Fruit fly (Drosophila melanogaster) whole organism, embryonic: ENCODE measurements around the gene ATPsynO.

Source experiments
- Aef1 ChIP-seq: fragments of 200-800 bp; sonication (Bioruptor generic); IDR thresholded peaks from 3 replicates; pipeline ENCODE4 v1.3.6; 2022; ENCODE audit warnings: missing biosample characterization, missing genetic modification characterization
- CG10431 ChIP-seq: fragments of 200-800 bp; sonication (Bioruptor generic); optimal IDR thresholded peaks from 3 replicates; lab custom pipeline; 2018; ENCODE audit warnings: missing biosample characterization, mild to moderate bottlenecking, missing genetic modification characterization
- CG12104 ChIP-seq: fragments of 200-800 bp; sonication (Bioruptor generic); optimal IDR thresholded peaks from 3 replicates; lab custom pipeline; 2016; ENCODE audit warnings: missing biosample characterization, missing genetic modification characterization
- CG15011 ChIP-seq: fragments of 200-800 bp; sonication (Bioruptor generic); optimal IDR thresholded peaks from 3 replicates; lab custom pipeline; 2018; ENCODE audit warnings: missing biosample characterization, mild to moderate bottlenecking, missing genetic modification characterization
- CG15479 ChIP-seq: fragments of 200-800 bp; sonication (Bioruptor generic); optimal IDR thresholded peaks from 3 replicates; lab custom pipeline; 2019; ENCODE audit warnings: missing biosample characterization, mild to moderate bottlenecking, missing genetic modification characterization, moderate library complexity
- CG16779 ChIP-seq: fragments of 200-800 bp; sonication (Bioruptor generic); IDR thresholded peaks from 2 replicates; pipeline ENCODE4 v1.3.6; 2022; ENCODE audit warnings: missing biosample characterization, missing genetic modification characterization
- CG17359 ChIP-seq: fragments of 200-800 bp; sonication (Bioruptor generic); optimal IDR thresholded peaks from 3 replicates; lab custom pipeline; 2018; ENCODE audit warnings: missing biosample characterization, mild to moderate bottlenecking, missing genetic modification characterization, moderate library complexity
- CG17912 ChIP-seq: fragments of 200-800 bp; sonication (Bioruptor generic); optimal IDR thresholded peaks from 2 replicates; lab custom pipeline; 2018; ENCODE audit warnings: missing biosample characterization, mild to moderate bottlenecking, missing genetic modification characterization
- CG2120 ChIP-seq: fragments of 200-800 bp; sonication (Bioruptor generic); optimal IDR thresholded peaks from 3 replicates; lab custom pipeline; 2016; ENCODE audit warnings: missing biosample characterization, missing genetic modification characterization
- CG30431 ChIP-seq: fragments of 200-800 bp; sonication (Bioruptor generic); optimal IDR thresholded peaks from 2 replicates; lab custom pipeline; 2017; ENCODE audit warnings: missing biosample characterization, missing genetic modification characterization
- CG3847 ChIP-seq: fragments of 200-800 bp; sonication (Bioruptor generic); IDR thresholded peaks from 2 replicates; pipeline ENCODE4 v1.3.6; 2022; ENCODE audit warnings: missing biosample characterization, missing genetic modification characterization
- CG42726 ChIP-seq: fragments of 200-800 bp; sonication (Bioruptor generic); IDR thresholded peaks from 2 replicates; pipeline ENCODE4 v1.3.6; 2022; ENCODE audit warnings: missing biosample characterization, missing genetic modification characterization; ENCODE audit not compliant: partially characterized antibody
- CG4328 ChIP-seq: fragments of 200-800 bp; sonication (Bioruptor generic); optimal IDR thresholded peaks from 3 replicates; lab custom pipeline; 2017; ENCODE audit warnings: missing biosample characterization, missing genetic modification reagents, missing genetic modification characterization
- CG6654 ChIP-seq: fragments of 200-800 bp; sonication (Bioruptor generic); optimal IDR thresholded peaks from 2 replicates; lab custom pipeline; 2017; ENCODE audit warnings: missing biosample characterization, mild to moderate bottlenecking, missing genetic modification characterization
- CG6683 ChIP-seq: fragments of 200-800 bp; sonication (Bioruptor generic); optimal IDR thresholded peaks from 2 replicates; lab custom pipeline; 2017; ENCODE audit warnings: missing biosample characterization, mild to moderate bottlenecking, missing genetic modification characterization, missing genetic modification reagents
- CG8290 ChIP-seq, 3 experiments: fragments of 200-800 bp; sonication (Bioruptor generic); optimal IDR thresholded peaks; 2 replicates each; lab custom pipeline; 2016 to 2019; ENCODE audit warnings: missing biosample characterization in 3 of 3, missing genetic modification characterization in 3 of 3, mild to moderate bottlenecking in 2 of 3, moderate library complexity in 1 of 3
- Deaf1 ChIP-seq: fragments of 200-800 bp; optimal IDR thresholded peaks from 3 replicates; lab custom pipeline; 2019; ENCODE audit warnings: missing biosample characterization, mild to moderate bottlenecking, missing genetic modification characterization, moderate library complexity
- HLH3B ChIP-seq: fragments of 200-800 bp; sonication (Bioruptor generic); IDR thresholded peaks from 2 replicates; pipeline ENCODE4 v1.3.6; 2022; ENCODE audit warnings: missing biosample characterization, missing genetic modification characterization
- Hr39 ChIP-seq: fragments of >200 bp; optimal IDR thresholded peaks from 2 replicates; lab custom pipeline; 2017
- Max ChIP-seq: fragments of 200-800 bp; sonication (Bioruptor generic); optimal IDR thresholded peaks from 2 replicates; lab custom pipeline; 2016; ENCODE audit warnings: missing biosample characterization, mild to moderate bottlenecking, missing genetic modification characterization
- Mrtf ChIP-seq: fragments of 200-800 bp; sonication (Bioruptor generic); IDR thresholded peaks from 3 replicates; pipeline ENCODE4 v1.3.6; 2022; ENCODE audit warnings: missing biosample characterization, missing genetic modification characterization
- NfI ChIP-seq: fragments of 200-800 bp; sonication (Bioruptor generic); optimal IDR thresholded peaks from 3 replicates; lab custom pipeline; 2018; ENCODE audit warnings: missing biosample characterization, mild to moderate bottlenecking, missing genetic modification characterization, moderate library complexity
- Oli ChIP-seq: fragments of 200-800 bp; sonication (Bioruptor generic); optimal IDR thresholded peaks from 2 replicates; lab custom pipeline; 2018; ENCODE audit warnings: missing biosample characterization, mild to moderate bottlenecking, missing genetic modification characterization, moderate library complexity
- Ptx1 ChIP-seq: fragments of 200-800 bp; sonication (Bioruptor generic); IDR thresholded peaks from 2 replicates; pipeline ENCODE4 v1.3.6; 2022; ENCODE audit warnings: missing biosample characterization, missing genetic modification characterization
- Rfx ChIP-seq: fragments of 200-800 bp; sonication (Bioruptor generic); IDR thresholded peaks from 2 replicates; pipeline ENCODE4 v1.3.6; 2022; ENCODE audit warnings: missing biosample characterization, missing genetic modification characterization
- Sry-δ ChIP-seq: fragments of 200-800 bp; sonication (Bioruptor generic); optimal IDR thresholded peaks from 2 replicates; lab custom pipeline; 2016; ENCODE audit warnings: missing biosample characterization, missing genetic modification characterization
- Taf1 ChIP-seq: fragments of 200-800 bp; sonication (Bioruptor generic); IDR thresholded peaks from 2 replicates; pipeline ENCODE4 v1.3.6; 2022; ENCODE audit warnings: missing biosample characterization, missing genetic modification characterization
- ash1 ChIP-seq: fragments of 200-800 bp; sonication (Bioruptor generic); optimal IDR thresholded peaks from 2 replicates; lab custom pipeline; 2018; ENCODE audit warnings: missing biosample characterization, mild to moderate bottlenecking, missing genetic modification characterization
- bsh ChIP-seq, 2 experiments: fragments of 200-800 bp; sonication (Bioruptor generic); optimal IDR thresholded peaks; 2 replicates each; lab custom pipeline; 2017 to 2018; ENCODE audit warnings: mild to moderate bottlenecking in 2 of 2, missing biosample characterization in 2 of 2, missing genetic modification characterization in 2 of 2, moderate library complexity in 1 of 2
- cad ChIP-seq: fragments of >200 bp; optimal IDR thresholded peaks from 2 replicates; lab custom pipeline; 2017; ENCODE audit warnings: missing biosample characterization, missing genetic modification characterization
- dmrt99B ChIP-seq: fragments of 200-800 bp; sonication (Bioruptor generic); optimal IDR thresholded peaks from 2 replicates; lab custom pipeline; 2018; ENCODE audit warnings: missing biosample characterization, mild to moderate bottlenecking, missing genetic modification characterization, moderate library complexity
- exex ChIP-seq: fragments of 200-800 bp; sonication (Bioruptor generic); optimal IDR thresholded peaks from 4 replicates; lab custom pipeline; 2018; ENCODE audit warnings: missing biosample characterization, mild to moderate bottlenecking, missing genetic modification characterization, moderate library complexity
- fd102C ChIP-seq: fragments of 200-800 bp; sonication (Bioruptor generic); optimal IDR thresholded peaks from 2 replicates; lab custom pipeline; 2018; ENCODE audit warnings: missing biosample characterization, mild to moderate bottlenecking, missing genetic modification characterization, moderate library complexity
- grn ChIP-seq: fragments of 200-800 bp; sonication (Bioruptor generic); optimal IDR thresholded peaks from 3 replicates; lab custom pipeline; 2017; ENCODE audit warnings: missing biosample characterization, missing genetic modification characterization
- gro ChIP-seq: fragments of 200-800 bp; sonication (Bioruptor generic); optimal IDR thresholded peaks from 2 replicates; lab custom pipeline; 2016; ENCODE audit warnings: missing biosample characterization, missing genetic modification characterization
- hth ChIP-seq: fragments of >200 bp; optimal IDR thresholded peaks from 2 replicates; lab custom pipeline; 2017; ENCODE audit warnings: inconsistent platforms
- jumu ChIP-seq: fragments of 200-800 bp; sonication (Bioruptor generic); optimal IDR thresholded peaks from 3 replicates; lab custom pipeline; 2016; ENCODE audit warnings: missing biosample characterization, missing genetic modification characterization
- klu ChIP-seq: fragments of 200-800 bp; sonication (Bioruptor generic); IDR thresholded peaks from 2 replicates; pipeline ENCODE4 v1.3.6; 2022; ENCODE audit warnings: missing biosample characterization, missing genetic modification characterization
- lbe ChIP-seq: fragments of 200-800 bp; sonication (Bioruptor generic); optimal IDR thresholded peaks from 2 replicates; lab custom pipeline; 2016; ENCODE audit warnings: missing biosample characterization, mild to moderate bottlenecking, missing genetic modification characterization
- pan ChIP-seq, 4 experiments: fragments of >200 bp in 3 of 4; fragments of 200-800 bp in 1 of 4; sonication (Bioruptor generic) in 1 of 4; optimal IDR thresholded peaks in 3 of 4; IDR thresholded peaks in 1 of 4; 2 replicates each; pipeline versions ENCODE4 v1.3.6 to Lab custom; 2017 to 2022; ENCODE audit warnings: missing biosample characterization in 2 of 4, missing genetic modification characterization in 2 of 4, mixed read lengths in 1 of 4
- pb ChIP-seq: fragments of 200-800 bp; sonication (Bioruptor generic); optimal IDR thresholded peaks from 3 replicates; lab custom pipeline; 2016; ENCODE audit warnings: missing biosample characterization, missing genetic modification characterization
- pros ChIP-seq: fragments of 200-800 bp; sonication (Bioruptor generic); optimal IDR thresholded peaks from 3 replicates; lab custom pipeline; 2019; ENCODE audit warnings: missing biosample characterization, mild to moderate bottlenecking, missing genetic modification characterization, moderate library complexity
- sc ChIP-seq, 3 experiments: fragments of >200 bp in 2 of 3; fragments of 200-800 bp in 1 of 3; sonication (Bioruptor generic) in 1 of 3; optimal IDR thresholded peaks; 2 replicates in 2 of 3; 3 replicates in 1 of 3; lab custom pipeline; 2017; ENCODE audit warnings: mild to moderate bottlenecking in 1 of 3, missing biosample characterization in 1 of 3, missing genetic modification characterization in 1 of 3, missing genetic modification reagents in 1 of 3
- sens ChIP-seq: fragments of 200-800 bp; sonication (Bioruptor generic); peaks from one replicate; lab custom pipeline; 2016; ENCODE audit warnings: missing biosample characterization, missing genetic modification characterization
- seq ChIP-seq: fragments of 200-800 bp; sonication (Bioruptor generic); IDR thresholded peaks from 2 replicates; pipeline ENCODE4 v1.3.6; 2022; ENCODE audit warnings: missing biosample characterization, missing genetic modification characterization
- shn ChIP-seq: fragments of 200-800 bp; sonication (Bioruptor generic); optimal IDR thresholded peaks from 3 replicates; lab custom pipeline; 2016; ENCODE audit warnings: missing biosample characterization, missing genetic modification characterization
- sisA ChIP-seq: fragments of 200-800 bp; sonication (Bioruptor generic); IDR thresholded peaks from 2 replicates; pipeline ENCODE4 v1.3.6; 2022; ENCODE audit warnings: missing biosample characterization, missing genetic modification characterization
- slp2 ChIP-seq: fragments of 200-800 bp; sonication (Bioruptor generic); optimal IDR thresholded peaks from 2 replicates; lab custom pipeline; 2016; ENCODE audit warnings: missing biosample characterization, missing genetic modification characterization
- stwl ChIP-seq: fragments of 200-800 bp; sonication (Bioruptor generic); optimal IDR thresholded peaks from 3 replicates; lab custom pipeline; 2018; ENCODE audit warnings: missing biosample characterization, mild to moderate bottlenecking, missing genetic modification characterization, moderate library complexity
- tll ChIP-seq, 2 experiments: fragments of 200-800 bp in 1 of 2; fragments of >200 bp in 1 of 2; sonication (Bioruptor generic) in 1 of 2; optimal IDR thresholded peaks; 2 replicates each; lab custom pipeline; 2017 to 2019; ENCODE audit warnings: missing biosample characterization in 2 of 2, missing genetic modification characterization in 2 of 2, mild to moderate bottlenecking in 1 of 2, moderate library complexity in 1 of 2
- yki ChIP-seq: fragments of >200 bp; optimal IDR thresholded peaks from 3 replicates; lab custom pipeline; 2018

ATPsynO gene

dm6 chr3R:15243452-15243851 is 21.9 kb upstream of the ATPsynO start (continued):
- TF ChIP-seq yki (lab: Kevin White, UChicago) (no peak), Deaf1 (no peak), tll (GFP tag; optimal IDR thresholded peaks at IDR 0.05; lab: Kevin White, UChicago) (peak in 1 of 2 experiments; percentile 16), CG8290 (GFP tag; optimal IDR thresholded peaks at IDR 0.05; lab: Kevin White, UChicago) (no peak), CG8290 (tag; optimal IDR thresholded peaks at IDR 0.05; lab: Kevin White, UChicago) (peak in 1 of 2 experiments; percentile 29), sisA (GFP tag; lab: Robert Waterston, UW) (no peak), pb (GFP tag; lab: Kevin White, UChicago) (no peak), pros (GFP tag; lab: Kevin White, UChicago) (no peak), slp2 (no peak), CG42726 (no peak), Taf1 (no peak), seq (GFP tag; lab: Robert Waterston, UW) (no peak), Max (GFP tag; lab: Kevin White, UChicago) (peak; percentile 83), lbe (peak; percentile 30), gro (GFP tag; lab: Kevin White, UChicago) (no peak), CG6654 (GFP tag; lab: Kevin White, UChicago) (no peak)

dm6 chr3R:15246601-15247000 is 18.8 kb upstream of the ATPsynO start:
- TF ChIP-seq CG12104 (GFP tag; lab: Kevin White, UChicago) (no peak), CG15479 (GFP tag; lab: Kevin White, UChicago) (peak; percentile 75), Hr39 (no peak), CG3847 (no peak), CG16779 (GFP tag; lab: Robert Waterston, UW) (no peak), Ptx1 (no peak), NfI (no peak), dmrt99B (tag; lab: Kevin White, UChicago) (peak; percentile 6), HLH3B (GFP tag; lab: Robert Waterston, UW) (no peak), fd102C (GFP tag; lab: Kevin White, UChicago) (no peak), CG15011 (no peak), Oli (tag; lab: Kevin White, UChicago) (no peak), jumu (no peak), grn (GFP tag; lab: Kevin White, UChicago) (peak; percentile 69), CG4328 (no peak), bsh (GFP tag; optimal IDR thresholded peaks at IDR 0.05; lab: Kevin White, UChicago) (no peak), Sry-δ (GFP tag; lab: Kevin White, UChicago) (no peak), cad (no peak), CG17359 (tag; lab: Kevin White, UChicago) (no peak), sc (optimal IDR thresholded peaks at IDR 0.05; lab: Kevin White, UChicago) (no peak), sc (GFP tag; optimal IDR thresholded peaks at IDR 0.05; lab: Kevin White, UChicago) (no peak), CG2120 (GFP tag; lab: Kevin White, UChicago) (peak; percentile 14), CG17912 (GFP tag; lab: Kevin White, UChicago) (no peak), CG10431 (GFP tag; lab: Kevin White, UChicago) (no peak), Aef1 (GFP tag; lab: Robert Waterston, UW) (no peak), Mrtf (GFP tag; lab: Robert Waterston, UW) (no peak), shn (GFP tag; lab: Kevin White, UChicago) (no peak), pan (optimal IDR thresholded peaks at IDR 0.05; lab: Kevin White, UChicago) (no peak), pan (GFP tag; optimal IDR thresholded peaks at IDR 0.05 in 1 of 2, IDR thresholded peaks at IDR 0.05 in 1 of 2) (no peak), sens (GFP tag; lab: Kevin White, UChicago) (peak; percentile 72), CG6683 (GFP tag; lab: Kevin White, UChicago) (no peak), Rfx (GFP tag; lab: Robert Waterston, UW) (no peak), exex (peak; percentile 67), hth (lab: Kevin White, UChicago) (no peak), seq (GFP tag; lab: Robert Waterston, UW) (no peak), stwl (tag; lab: Kevin White, UChicago) (no peak), ash1 (GFP tag; lab: Kevin White, UChicago) (no peak), CG30431 (GFP tag; lab: Kevin White, UChicago) (no peak), klu (GFP tag; lab: Robert Waterston, UW) (no peak)
